Fruit fly (Drosophila melanogaster): ENCODE measurements around the gene dpr20.

DNA sequence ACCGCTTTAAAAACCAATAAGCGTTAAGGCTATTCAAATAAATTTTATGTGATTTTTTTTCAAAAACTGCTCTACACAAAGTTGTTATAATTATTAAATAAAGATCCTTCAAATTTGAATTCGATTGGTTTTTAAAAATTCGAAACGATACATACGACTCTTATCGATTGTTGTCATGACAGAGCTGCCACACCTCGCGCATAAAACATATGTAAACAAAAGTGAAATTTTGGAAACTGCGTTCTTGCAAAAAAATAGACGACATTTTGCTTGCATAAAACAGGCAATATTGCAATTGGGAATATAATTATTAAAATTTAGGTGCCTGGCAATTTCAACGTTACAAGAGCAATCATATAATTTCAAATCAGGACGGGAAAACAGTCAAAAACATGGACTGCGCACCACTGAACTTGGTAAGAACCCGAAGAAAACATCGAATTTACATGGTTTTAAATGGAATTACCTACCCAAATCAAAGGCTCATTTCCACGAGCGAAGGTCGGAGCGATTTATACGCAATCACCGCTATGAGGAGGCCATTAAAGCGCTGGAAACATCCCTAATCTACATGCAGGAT is 21.5 kb downstream of the dpr20 start, which contains the start of gene CG42554:
- no peak for TF ChIP-seq Sin3A (optimal IDR thresholded peaks at IDR 0.05)
- no peak for TF ChIP-seq h (optimal IDR thresholded peaks at IDR 0.05)
- TF ChIP-seq ttk (optimal IDR thresholded peaks at IDR 0.05), result no peak
- no peak for TF ChIP-seq insv (optimal IDR thresholded peaks at IDR 0.05)
- TF ChIP-seq psq (optimal IDR thresholded peaks at IDR 0.05), result no peak
- TF ChIP-seq Myc (optimal IDR thresholded peaks at IDR 0.05), result no peak
